Worm (Caenorhabditis elegans) whole organism, L4/young adult: ENCODE data around the gene mam-7.

Experiments used
- W03F9.2 ChIP-seq: fragments of 150-350 bp; optimal IDR thresholded peaks from 2 replicates; lab custom pipeline; 2014; ENCODE audit warnings: missing biosample characterization, missing genetic modification characterization
- dao-5 ChIP-seq: sonication (generic microtip); optimal IDR thresholded peaks from 2 replicates; lab custom pipeline; 2016; ENCODE audit warnings: missing genotype, missing genetic modification characterization, moderate library complexity, missing compliant biosample characterization
- him-1 ChIP-seq: sonication (generic microtip); optimal IDR thresholded peaks from 2 replicates; lab custom pipeline; 2016; ENCODE audit warnings: missing genotype, missing genetic modification reagents, missing genetic modification characterization, missing compliant biosample characterization

mam-7 gene

DNA sequence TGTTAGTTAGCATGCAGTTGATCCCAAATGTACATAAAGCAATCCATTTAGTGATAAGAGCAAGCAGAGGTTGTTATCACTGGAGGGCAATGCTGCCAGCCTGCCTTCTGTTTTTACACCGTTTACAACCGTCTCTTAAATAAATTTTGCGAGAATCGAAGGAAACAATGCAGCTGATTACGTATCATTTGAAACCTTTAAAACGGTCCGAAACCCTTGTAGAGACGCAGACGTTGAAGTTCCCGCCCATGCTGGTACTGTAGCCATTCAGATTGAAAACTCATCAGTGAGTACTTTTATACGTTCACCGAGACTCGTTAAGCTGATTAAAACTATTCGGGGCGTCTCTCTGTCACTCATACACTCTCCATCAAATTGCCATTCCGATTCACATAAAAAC is 37.5 kb downstream of the mam-7 start:
- no peak for TF ChIP-seq dao-5
- TF ChIP-seq W03F9.2 (tag; lab: Kevin White, UChicago) = no peak
- TF ChIP-seq him-1 = no peak

DNA sequence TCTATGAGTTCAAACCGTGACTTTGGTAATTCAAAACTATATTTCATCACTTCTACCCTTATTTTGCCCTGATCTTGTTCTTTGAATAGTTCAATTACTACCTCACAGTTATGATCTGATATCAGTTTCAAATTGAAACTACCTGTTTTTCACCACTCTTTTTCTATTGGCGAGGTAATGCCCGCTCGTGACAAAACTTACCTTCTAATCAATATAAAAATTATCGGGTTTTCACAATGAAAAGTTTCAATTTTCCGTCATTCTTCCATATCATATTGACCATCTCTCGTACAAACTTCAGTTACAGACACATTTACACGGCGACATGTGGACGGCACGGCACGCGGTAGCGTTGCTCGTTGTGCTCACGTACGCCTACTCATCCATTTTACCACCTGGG is 39.1 kb downstream of the mam-7 start, which contains the start of gene dec-7:
Gene dec-7, plus strand, starts transcription at position 308 of the 400 bp plus-strand sequence.
- no peak for TF ChIP-seq W03F9.2 (tag; lab: Kevin White, UChicago)
- no peak for TF ChIP-seq dao-5
- TF ChIP-seq him-1 = no peak

DNA sequence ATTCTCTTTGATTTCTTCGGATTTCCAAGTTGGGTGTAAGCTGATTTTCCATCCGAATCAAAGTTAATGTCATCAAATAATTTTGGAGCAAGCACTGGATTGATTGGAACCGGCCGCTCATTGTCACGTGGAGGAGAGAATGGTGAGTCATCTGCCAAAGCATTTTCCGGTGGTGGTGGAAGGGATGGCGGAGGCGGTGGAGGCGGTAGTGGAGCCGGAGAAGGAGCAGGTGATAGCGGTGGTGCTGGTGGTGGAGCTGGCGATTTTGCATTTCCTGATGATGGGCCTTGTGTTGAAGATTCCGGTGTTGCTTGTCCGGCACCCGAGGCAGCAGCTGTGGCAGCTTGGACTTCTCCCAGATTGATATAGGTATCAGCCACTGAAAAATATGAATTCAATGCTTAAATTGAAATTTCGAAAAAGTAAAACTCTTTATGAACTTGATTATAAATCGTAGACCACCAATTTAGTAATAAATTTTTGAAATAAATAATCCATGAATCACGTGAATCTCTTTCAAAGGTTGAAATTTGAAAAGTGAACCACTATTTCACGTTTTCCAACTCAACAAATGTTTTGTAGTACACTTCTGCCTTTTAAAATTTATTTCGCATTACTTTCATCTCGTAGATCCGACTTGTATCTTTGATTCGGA is 48.2 kb downstream of the mam-7 start, which contains the start of the genes K03H1.9 and K03H1.12:
Gene K03H1.9, minus strand, starts transcription at position 471 of the 655 bp plus-strand sequence.
Gene K03H1.12, plus strand, starts transcription at position 605 of the 655 bp plus-strand sequence.
- TF ChIP-seq him-1 = no peak
- TF ChIP-seq W03F9.2 (tag; lab: Kevin White, UChicago) = no peak
- no peak for TF ChIP-seq dao-5

DNA sequence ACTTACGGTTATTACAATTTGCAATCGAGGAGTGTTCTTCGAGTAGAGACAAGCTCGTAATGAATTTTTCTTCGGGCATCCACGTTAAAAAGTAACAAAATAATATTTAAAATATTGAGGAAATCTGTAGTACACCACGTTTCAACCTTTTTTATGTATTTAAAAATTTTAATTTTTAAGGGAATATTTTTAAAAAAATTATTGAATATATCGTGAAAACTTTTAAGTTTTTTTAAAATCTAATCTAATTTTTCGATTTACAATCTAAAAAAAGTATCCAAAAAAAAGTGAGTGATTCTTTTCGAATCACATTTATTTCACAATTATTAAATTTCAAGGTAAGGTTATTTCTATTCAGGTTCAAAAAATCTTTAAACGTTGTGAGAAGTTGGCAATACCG is 51.8 kb downstream of the mam-7 start, which contains the start of gene gln-2:
Gene gln-2, minus strand, starts transcription at position 101 of the 400 bp plus-strand sequence.
- no peak for TF ChIP-seq W03F9.2 (tag; lab: Kevin White, UChicago)
- TF ChIP-seq dao-5 = no peak
- TF ChIP-seq him-1 = no peak

ce11 chrIII:9946806-9947419 is 54.0 kb downstream of the mam-7 start, which contains the start of gene K03H1.7:
K03H1.7 (plus strand) TSS chrIII:9947405.
- no peak for TF ChIP-seq dao-5
- no peak for TF ChIP-seq him-1
- TF ChIP-seq W03F9.2 (tag; lab: Kevin White, UChicago) = no peak
